Worm (Caenorhabditis elegans): Measurements from ENCODE around the gene B0250.5.

Gene B0250.5

DNA sequence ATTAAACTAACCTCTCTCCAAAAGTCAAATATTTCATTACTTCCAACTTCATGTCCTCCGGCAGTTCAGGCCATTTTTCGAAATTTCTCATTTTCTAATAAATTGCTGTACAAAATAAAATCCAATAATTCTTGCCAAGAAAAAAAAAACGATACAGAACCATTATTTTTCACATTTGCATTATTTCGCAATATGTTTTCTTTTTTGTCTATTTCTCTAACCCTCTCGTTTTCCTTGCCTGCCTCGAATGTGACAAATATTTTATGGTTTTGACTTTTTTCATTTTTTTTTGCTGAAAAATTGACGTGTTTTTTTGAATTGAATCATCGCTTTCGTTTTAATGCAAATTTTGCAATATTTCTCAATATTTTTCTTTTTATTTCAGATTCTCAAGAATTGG, 28.5 kb downstream of the B0250.5 start, which contains the start of the genes Y38H6C.9 and fbxa-150:
Gene Y38H6C.9, minus strand, starts transcription at position 52 of the 400 bp plus-strand sequence.
Gene fbxa-150, plus strand, starts transcription at position 380 of the 400 bp plus-strand sequence.
- no peak for TF ChIP-seq mbf-1 (tag; optimal IDR thresholded peaks at IDR 0.05)
- peak; percentile 75 for TF ChIP-seq C34F6.9 (tag; optimal IDR thresholded peaks at IDR 0.05)
- TF ChIP-seq skn-1 (tag; optimal IDR thresholded peaks at IDR 0.05) = no peak
- no peak for TF ChIP-seq crh-2 (tag; optimal IDR thresholded peaks at IDR 0.05)
- TF ChIP-seq elt-1 (tag; optimal IDR thresholded peaks at IDR 0.05) = no peak
- peak; percentile 23 for TF ChIP-seq fos-1 (tag; optimal IDR thresholded peaks at IDR 0.05)
- TF ChIP-seq unc-55 (GFP tag; optimal IDR thresholded peaks at IDR 0.05) = peak; percentile 65

ce11 chrV:20525816-20526459, 32.2 kb downstream of the B0250.5 start, which contains the start of the genes srh-166 and Y38H6C.24:
Gene srh-166, minus strand, starts transcription at chrV:20525866.
Gene Y38H6C.24, plus strand, starts transcription at chrV:20526435.
- no peak for TF ChIP-seq egl-27 (tag; optimal IDR thresholded peaks at IDR 0.05)
- TF ChIP-seq alr-1 (tag; optimal IDR thresholded peaks at IDR 0.05) = no peak
- TF ChIP-seq lin-11 (tag; optimal IDR thresholded peaks at IDR 0.05) = no peak
- TF ChIP-seq gmeb-1 (tag; optimal IDR thresholded peaks at IDR 0.05) = peak; percentile 17
- peak; percentile 98 for TF ChIP-seq fos-1 (tag; optimal IDR thresholded peaks at IDR 0.05)
- no peak for TF ChIP-seq zag-1 (tag; optimal IDR thresholded peaks at IDR 0.05)
- no peak for TF ChIP-seq mab-5 (tag; optimal IDR thresholded peaks at IDR 0.05)
- no peak for TF ChIP-seq Y55F3AM.14 (GFP tag; optimal IDR thresholded peaks at IDR 0.05)
- no peak for TF ChIP-seq nhr-25 (tag; optimal IDR thresholded peaks at IDR 0.05)
- no peak for TF ChIP-seq ztf-1 (GFP tag; conservative IDR thresholded peaks at IDR 0.05)
- peak; percentile 64 for TF ChIP-seq sma-9 (GFP tag; optimal IDR thresholded peaks at IDR 0.05)
- TF ChIP-seq sma-9 (tag; optimal IDR thresholded peaks at IDR 0.05) = no peak
- TF ChIP-seq crh-2 (tag; optimal IDR thresholded peaks at IDR 0.05) = no peak
- no peak for TF ChIP-seq nhr-11 (tag; optimal IDR thresholded peaks at IDR 0.05)
- no peak for TF ChIP-seq mbf-1 (tag; optimal IDR thresholded peaks at IDR 0.05)
- TF ChIP-seq C34F6.9 (tag; optimal IDR thresholded peaks at IDR 0.05) = no peak

DNA sequence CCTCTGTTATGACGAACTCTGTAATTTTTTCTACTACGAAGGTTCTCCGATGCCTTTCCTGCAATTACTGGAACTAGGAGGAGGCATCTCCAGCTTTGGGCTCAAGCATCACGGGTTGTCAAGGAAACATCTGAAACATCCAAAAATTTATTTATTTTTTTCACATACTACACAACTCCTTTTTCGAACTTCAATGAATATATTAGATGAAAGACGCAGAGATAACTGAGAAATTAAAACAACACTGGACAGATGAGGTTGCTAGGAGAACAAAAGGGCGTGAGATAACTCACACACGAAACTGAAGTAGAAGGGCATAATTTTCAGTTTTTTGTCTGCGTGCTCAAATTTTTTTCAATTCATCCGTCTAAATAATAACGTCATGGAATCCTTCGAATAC, 33.8 kb downstream of the B0250.5 start, which contains the start of gene Y38H6C.13:
Gene Y38H6C.13, plus strand, starts transcription at position 301 of the 400 bp plus-strand sequence.
- no peak for TF ChIP-seq C34F6.9 (tag; optimal IDR thresholded peaks at IDR 0.05)
- no peak for TF ChIP-seq blmp-1 (tag; optimal IDR thresholded peaks at IDR 0.05; ENCODE audit: insufficient read depth)
- TF ChIP-seq ZK546.5 (tag; optimal IDR thresholded peaks at IDR 0.05) = no peak
- no peak for TF ChIP-seq ztf-4 (tag; optimal IDR thresholded peaks at IDR 0.05)
- TF ChIP-seq Y55F3AM.14 (GFP tag; optimal IDR thresholded peaks at IDR 0.05) = no peak
- TF ChIP-seq nhr-11 (tag; optimal IDR thresholded peaks at IDR 0.05) = no peak
- no peak for TF ChIP-seq unc-62 (GFP tag; optimal IDR thresholded peaks at IDR 0.05)
- TF ChIP-seq crh-2 (tag; optimal IDR thresholded peaks at IDR 0.05) = no peak
- TF ChIP-seq sma-3 (GFP tag; optimal IDR thresholded peaks at IDR 0.05) = no peak
- TF ChIP-seq mdl-1 (tag; optimal IDR thresholded peaks at IDR 0.05) = no peak
- TF ChIP-seq lin-39 (tag; optimal IDR thresholded peaks at IDR 0.05) = no peak
- TF ChIP-seq egl-27 (tag; optimal IDR thresholded peaks at IDR 0.05) = no peak
- TF ChIP-seq nhr-23 (tag; optimal IDR thresholded peaks at IDR 0.05) = no peak
- no peak for TF ChIP-seq ztf-11 (tag; optimal IDR thresholded peaks at IDR 0.05)

ce11 chrV:20534072-20534471, 40.3 kb downstream of the B0250.5 start, which contains the start of gene famh-161:
Gene famh-161, minus strand, starts transcription at chrV:20534172.
- TF ChIP-seq nhr-6 (tag; optimal IDR thresholded peaks at IDR 0.05) (no peak), lsy-2 (tag; optimal IDR thresholded peaks at IDR 0.05) (no peak), lin-39 (tag; optimal IDR thresholded peaks at IDR 0.05) (no peak), mab-5 (tag; optimal IDR thresholded peaks at IDR 0.05) (no peak), unc-39 (tag; optimal IDR thresholded peaks at IDR 0.05) (no peak)

DNA sequence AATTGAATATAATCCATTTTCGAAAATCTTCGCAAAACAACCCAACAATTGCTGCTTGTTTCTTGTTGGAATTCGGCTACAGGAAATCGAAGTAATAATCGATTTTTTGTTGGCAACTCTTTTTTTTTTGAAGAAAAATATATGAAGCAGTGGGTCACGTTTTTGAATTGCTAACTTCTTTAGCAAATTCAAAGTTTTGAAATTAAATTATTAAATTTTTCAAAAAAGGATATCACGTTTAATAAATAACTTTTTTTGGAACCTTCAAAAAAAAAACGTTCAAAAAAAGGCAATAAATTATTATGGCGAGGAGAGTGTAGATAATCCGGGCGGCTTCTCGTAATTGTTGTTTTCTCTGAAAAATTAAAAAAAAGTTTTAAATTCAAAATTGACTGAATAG, 42.5 kb downstream of the B0250.5 start, which contains the start of gene Y38H6C.15:
Gene Y38H6C.15, minus strand, starts transcription at position 101 of the 400 bp plus-strand sequence.
- TF ChIP-seq C34F6.9 (tag; optimal IDR thresholded peaks at IDR 0.05) (no peak), crh-2 (tag; optimal IDR thresholded peaks at IDR 0.05) (no peak), Y55F3AM.14 (GFP tag; optimal IDR thresholded peaks at IDR 0.05) (no peak), sem-4 (tag; optimal IDR thresholded peaks at IDR 0.05) (no peak), zag-1 (tag; optimal IDR thresholded peaks at IDR 0.05) (no peak), ZK546.5 (tag; optimal IDR thresholded peaks at IDR 0.05) (no peak), R02D3.7 (tag; optimal IDR thresholded peaks at IDR 0.05) (no peak), fos-1 (tag; optimal IDR thresholded peaks at IDR 0.05) (no peak), nhr-23 (tag; optimal IDR thresholded peaks at IDR 0.05) (no peak), lin-11 (tag; optimal IDR thresholded peaks at IDR 0.05) (no peak), F13H6.1 (tag; optimal IDR thresholded peaks at IDR 0.05) (no peak), nhr-77 (tag; optimal IDR thresholded peaks at IDR 0.05) (no peak), mbf-1 (tag; optimal IDR thresholded peaks at IDR 0.05) (no peak), ceh-82 (tag; optimal IDR thresholded peaks at IDR 0.05) (no peak), lsy-2 (tag; optimal IDR thresholded peaks at IDR 0.05) (no peak), nhr-6 (tag; optimal IDR thresholded peaks at IDR 0.05) (no peak), peb-1 (tag; optimal IDR thresholded peaks at IDR 0.05) (no peak)
